Worm (Caenorhabditis elegans) whole organism, late embryonic: Measurements from ENCODE around the gene snf-7.

Experiments used
- C38D4.7 ChIP-seq: fragments of 200-800 bp; sonication (Bioruptor generic); optimal IDR thresholded peaks from 2 replicates; lab custom pipeline; 2018; ENCODE audit warnings: mild to moderate bottlenecking, missing genetic modification characterization, moderate library complexity, missing compliant biosample characterization
- F13H6.1 ChIP-seq: sonication (generic microtip); optimal IDR thresholded peaks from 2 replicates; lab custom pipeline; 2016; ENCODE audit warnings: missing genetic modification characterization, missing compliant biosample characterization
- K02D7.2 ChIP-seq: sonication (generic microtip); optimal IDR thresholded peaks from 2 replicates; lab custom pipeline; 2017; ENCODE audit warnings: mild to moderate bottlenecking, missing genetic modification characterization, missing compliant biosample characterization
- T23F11.4 ChIP-seq: fragments of 200-800 bp; sonication (Bioruptor generic); optimal IDR thresholded peaks from 2 replicates; lab custom pipeline; 2018; ENCODE audit warnings: mild to moderate bottlenecking, missing genetic modification characterization, missing compliant biosample characterization
- Y22D7AL.16 ChIP-seq: sonication (generic microtip); optimal IDR thresholded peaks from 2 replicates; lab custom pipeline; 2016; ENCODE audit warnings: missing genetic modification characterization, missing compliant biosample characterization
- ceh-14 ChIP-seq: sonication (generic microtip); optimal IDR thresholded peaks from 2 replicates; lab custom pipeline; 2016; ENCODE audit warnings: missing genotype, missing genetic modification characterization, missing compliant biosample characterization
- ceh-18 ChIP-seq: sonication (generic microtip); optimal IDR thresholded peaks from 2 replicates; lab custom pipeline; 2016; ENCODE audit warnings: missing genetic modification characterization, missing compliant biosample characterization
- ceh-19 ChIP-seq: fragments of 200-800 bp; sonication (Bioruptor generic); optimal IDR thresholded peaks from 2 replicates; lab custom pipeline; 2018; ENCODE audit warnings: mild to moderate bottlenecking, missing genetic modification characterization, missing compliant biosample characterization
- ceh-2 ChIP-seq: sonication (generic microtip); optimal IDR thresholded peaks from 2 replicates; lab custom pipeline; 2016; ENCODE audit warnings: missing genotype, missing genetic modification characterization, missing compliant biosample characterization
- ceh-24 ChIP-seq: sonication (generic microtip); optimal IDR thresholded peaks from 2 replicates; lab custom pipeline; 2016; ENCODE audit warnings: mild to moderate bottlenecking, missing genetic modification characterization, missing compliant biosample characterization
- ceh-30 ChIP-seq: fragments of 150-350 bp; optimal IDR thresholded peaks from 2 replicates; lab custom pipeline; 2014; ENCODE audit warnings: missing biosample characterization, missing genetic modification characterization
- ceh-31 ChIP-seq: sonication (generic microtip); optimal IDR thresholded peaks from 2 replicates; lab custom pipeline; 2016; ENCODE audit warnings: missing genetic modification characterization, missing compliant biosample characterization
- ceh-34 ChIP-seq: sonication (generic microtip); optimal IDR thresholded peaks from 2 replicates; lab custom pipeline; 2016; ENCODE audit warnings: mild to moderate bottlenecking, missing genetic modification characterization, missing compliant biosample characterization
- ceh-6 ChIP-seq: fragments of 200-800 bp; sonication (Bioruptor generic); optimal IDR thresholded peaks from 2 replicates; lab custom pipeline; 2018; ENCODE audit warnings: mild to moderate bottlenecking, missing genetic modification characterization, missing compliant biosample characterization
- ceh-9 ChIP-seq: sonication (generic microtip); optimal IDR thresholded peaks from 2 replicates; lab custom pipeline; 2016; ENCODE audit warnings: mild to moderate bottlenecking, missing genetic modification characterization, inconsistent platforms, missing compliant biosample characterization
- dmd-4 ChIP-seq: sonication (generic microtip); optimal IDR thresholded peaks from 2 replicates; lab custom pipeline; 2016; ENCODE audit warnings: borderline replicate concordance, missing genetic modification characterization, missing compliant biosample characterization
- dve-1 ChIP-seq: sonication (generic microtip); optimal IDR thresholded peaks from 2 replicates; lab custom pipeline; 2017; ENCODE audit warnings: antibody characterized with exemption, mild to moderate bottlenecking, missing genetic modification characterization, missing compliant biosample characterization
- elt-2 ChIP-seq: sonication (generic microtip); optimal IDR thresholded peaks from 2 replicates; lab custom pipeline; 2016; ENCODE audit warnings: missing genetic modification reagents, missing genetic modification characterization, missing compliant biosample characterization
- elt-4 ChIP-seq: sonication (generic microtip); optimal IDR thresholded peaks from 2 replicates; lab custom pipeline; 2016; ENCODE audit warnings: missing genetic modification characterization, missing compliant biosample characterization
- eyg-1 ChIP-seq: sonication (generic microtip); optimal IDR thresholded peaks from 2 replicates; lab custom pipeline; 2016; ENCODE audit warnings: missing genotype, missing genetic modification characterization, missing compliant biosample characterization
- fkh-10 ChIP-seq: fragments of 150-350 bp; optimal IDR thresholded peaks from 2 replicates; lab custom pipeline; 2014; ENCODE audit warnings: missing biosample characterization, missing genetic modification reagents, missing genetic modification characterization
- fkh-6 ChIP-seq: sonication (generic microtip); optimal IDR thresholded peaks from 2 replicates; lab custom pipeline; 2016; ENCODE audit warnings: missing genetic modification characterization, missing compliant biosample characterization
- hlh-15 ChIP-seq: sonication (generic microtip); optimal IDR thresholded peaks from 2 replicates; lab custom pipeline; 2016; ENCODE audit warnings: missing genetic modification characterization, missing compliant biosample characterization
- hlh-30 ChIP-seq: sonication (generic microtip); optimal IDR thresholded peaks from 2 replicates; lab custom pipeline; 2017; ENCODE audit warnings: antibody characterized with exemption, missing genetic modification characterization, missing compliant biosample characterization; ENCODE audit not compliant: insufficient read depth
- lin-11 ChIP-seq: fragments of 200-800 bp; sonication (Bioruptor generic); optimal IDR thresholded peaks from 2 replicates; lab custom pipeline; 2018; ENCODE audit warnings: mild to moderate bottlenecking, missing genetic modification characterization, missing compliant biosample characterization
- madf-2 ChIP-seq: sonication (generic microtip); optimal IDR thresholded peaks from 2 replicates; lab custom pipeline; 2017; ENCODE audit warnings: missing genetic modification characterization, missing compliant biosample characterization
- mec-3 ChIP-seq: sonication (generic microtip); optimal IDR thresholded peaks from 2 replicates; lab custom pipeline; 2016; ENCODE audit warnings: borderline replicate concordance, missing genetic modification characterization, missing compliant biosample characterization
- nfya-1 ChIP-seq: sonication (generic microtip); optimal IDR thresholded peaks from 2 replicates; lab custom pipeline; 2017; ENCODE audit warnings: missing genetic modification characterization, mild to moderate bottlenecking, missing compliant biosample characterization, antibody characterized with exemption, moderate library complexity
- pax-1 ChIP-seq: fragments of 150-350 bp; optimal IDR thresholded peaks from 2 replicates; lab custom pipeline; 2014; ENCODE audit warnings: missing biosample characterization, missing genetic modification characterization
- rnt-1 ChIP-seq: sonication (generic microtip); optimal IDR thresholded peaks from 2 replicates; lab custom pipeline; 2016; ENCODE audit warnings: missing genetic modification characterization, missing compliant biosample characterization
- sox-4 ChIP-seq: sonication (generic microtip); optimal IDR thresholded peaks from 2 replicates; lab custom pipeline; 2017; ENCODE audit warnings: mild to moderate bottlenecking, missing genetic modification characterization, inconsistent platforms, missing compliant biosample characterization
- tbx-2 ChIP-seq: sonication (generic microtip); optimal IDR thresholded peaks from 2 replicates; lab custom pipeline; 2016; ENCODE audit warnings: missing genetic modification characterization, missing compliant biosample characterization
- ttx-3 ChIP-seq: sonication (generic microtip); optimal IDR thresholded peaks from 2 replicates; lab custom pipeline; 2016; ENCODE audit warnings: missing genetic modification reagents, missing genetic modification characterization, missing compliant biosample characterization
- unc-42 ChIP-seq: sonication (generic microtip); optimal IDR thresholded peaks from 2 replicates; lab custom pipeline; 2016; ENCODE audit warnings: missing genotype, missing genetic modification characterization, missing compliant biosample characterization
- unc-55 ChIP-seq: sonication (generic microtip); optimal IDR thresholded peaks from 2 replicates; lab custom pipeline; 2017; ENCODE audit warnings: missing biosample characterization, missing genetic modification reagents, missing genetic modification characterization
- unc-86 ChIP-seq: sonication (generic microtip); optimal IDR thresholded peaks from 2 replicates; lab custom pipeline; 2016; ENCODE audit warnings: missing genetic modification characterization, missing compliant biosample characterization
- zip-5 ChIP-seq: sonication (generic microtip); optimal IDR thresholded peaks from 2 replicates; lab custom pipeline; 2016; ENCODE audit warnings: missing genetic modification characterization, missing compliant biosample characterization

snf-7 gene

ce11 chrIII:12998252-12998651 is 7.0 kb upstream of the snf-7 start:
- TF ChIP-seq hlh-15 (tag; lab: Kevin White, UChicago) (no peak), ceh-6 (GFP tag; lab: Kevin White, UChicago) (no peak), sox-4 (tag; lab: Kevin White, UChicago) (no peak), ceh-19 (GFP tag; lab: Kevin White, UChicago) (no peak), unc-86 (tag; lab: Kevin White, UChicago) (no peak), dmd-4 (tag; lab: Kevin White, UChicago) (no peak), madf-2 (no peak), elt-4 (tag; lab: Kevin White, UChicago) (no peak), fkh-6 (tag; lab: Kevin White, UChicago) (no peak), zip-5 (tag; lab: Kevin White, UChicago) (no peak), F13H6.1 (no peak), ceh-9 (tag; lab: Kevin White, UChicago) (no peak), rnt-1 (tag; lab: Kevin White, UChicago) (no peak), unc-55 (GFP tag; lab: Kevin White, UChicago) (no peak), unc-42 (tag; lab: Kevin White, UChicago) (no peak), Y22D7AL.16 (tag; lab: Kevin White, UChicago) (no peak), eyg-1 (no peak), lin-11 (no peak), ceh-30 (tag; lab: Kevin White, UChicago) (no peak)

DNA sequence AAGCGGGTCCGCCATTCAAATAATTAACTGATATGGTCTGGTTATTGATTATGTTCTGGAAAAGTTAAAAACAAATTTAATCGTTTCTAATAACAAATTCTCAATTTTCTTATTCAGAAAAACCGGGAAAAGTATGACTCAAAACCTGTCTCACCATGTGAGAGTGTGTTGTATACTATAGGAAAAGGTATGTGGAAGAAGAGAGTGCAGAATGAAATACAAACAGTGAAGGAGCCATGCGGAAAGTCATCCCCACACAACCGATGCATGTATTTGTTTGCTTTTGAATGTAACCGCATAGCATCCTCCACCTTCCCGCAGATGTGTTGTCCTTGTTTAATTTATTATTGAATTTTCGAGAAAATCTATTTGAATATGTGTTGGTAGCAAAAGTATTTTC is 4.8 kb upstream of the snf-7 start, which contains the start of gene ZK1010.8:
ZK1010.8 (minus strand) TSS at position 214 of the 400 bp plus-strand sequence.
- no peak for TF ChIP-seq fkh-10
- no peak for TF ChIP-seq zip-5 (tag; lab: Kevin White, UChicago)
- no peak for TF ChIP-seq lin-11
- no peak for TF ChIP-seq ceh-2 (tag; lab: Kevin White, UChicago)
- TF ChIP-seq, all 69 proteins: peak for 0

DNA sequence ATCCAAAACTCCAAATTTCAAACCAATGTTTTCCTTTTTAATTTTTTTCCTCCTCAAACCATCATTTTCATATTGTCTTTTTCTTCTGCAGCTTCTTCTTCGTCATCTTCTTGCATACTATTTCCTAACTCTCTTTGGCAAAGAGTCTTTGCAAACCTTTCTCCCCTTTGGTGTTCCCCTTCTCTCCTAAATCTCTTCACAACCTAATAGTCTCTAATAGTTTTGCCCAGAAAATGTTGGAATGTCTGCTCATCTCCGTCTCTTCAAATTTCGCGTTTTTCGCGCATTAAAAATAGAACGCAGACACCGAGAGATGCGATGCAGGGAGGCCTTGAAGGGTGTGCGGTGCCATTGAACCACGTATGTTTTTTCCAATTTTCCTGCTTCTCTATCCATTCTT is 3.2 kb upstream of the snf-7 start, which contains the start of gene ZK1010.10:
ZK1010.10 (plus strand) TSS at position 286 of the 400 bp plus-strand sequence.
- TF ChIP-seq ceh-14 (tag; lab: Kevin White, UChicago): peak; percentile 41
- peak; percentile 75 for TF ChIP-seq ceh-31 (tag; lab: Kevin White, UChicago)
- TF ChIP-seq unc-55 (GFP tag; lab: Kevin White, UChicago): peak; percentile 51
- TF ChIP-seq C38D4.7 (GFP tag; lab: Kevin White, UChicago): no peak
- TF ChIP-seq mec-3 (tag; lab: Kevin White, UChicago): no peak
- no peak for TF ChIP-seq elt-2 (tag; lab: Kevin White, UChicago)
- TF ChIP-seq ceh-18 (tag; lab: Kevin White, UChicago): peak; percentile 23
- peak; percentile 19 for TF ChIP-seq ceh-34 (tag; lab: Kevin White, UChicago)
- TF ChIP-seq unc-86 (tag; lab: Kevin White, UChicago): no peak
- TF ChIP-seq tbx-2: peak; percentile 42
- peak; percentile 65 for TF ChIP-seq nfya-1
- TF ChIP-seq unc-42 (tag; lab: Kevin White, UChicago): peak; percentile 59
- TF ChIP-seq pax-1 (tag; lab: Kevin White, UChicago): peak; percentile 55

DNA sequence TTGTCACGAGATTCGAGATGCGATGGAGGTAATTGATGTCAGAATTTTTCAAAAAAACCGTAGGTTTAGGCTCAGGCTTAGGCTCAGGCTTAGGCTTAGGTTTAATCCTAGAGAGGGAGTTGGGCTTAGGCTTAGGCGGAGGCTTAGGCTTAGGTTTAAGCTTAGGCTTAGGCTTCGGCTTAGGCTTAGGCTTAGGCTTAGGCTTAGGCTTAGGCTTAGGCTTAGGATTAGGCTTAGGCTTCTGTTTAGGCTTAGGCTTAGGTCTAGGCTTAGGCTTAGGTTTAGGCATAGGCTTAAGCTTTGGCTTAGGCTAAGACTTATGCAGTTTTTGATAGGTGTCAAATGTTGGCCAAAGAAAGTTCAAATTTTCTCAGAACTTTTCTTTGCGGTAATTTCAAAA is 945 bp upstream of the snf-7 start:
- TF ChIP-seq elt-2 (tag; lab: Kevin White, UChicago) (no peak), K02D7.2 (tag; lab: Kevin White, UChicago) (peak; percentile 10), dve-1 (tag; lab: Kevin White, UChicago) (peak; percentile 88)
- TF ChIP-seq, all 69 proteins: peak for 2

DNA sequence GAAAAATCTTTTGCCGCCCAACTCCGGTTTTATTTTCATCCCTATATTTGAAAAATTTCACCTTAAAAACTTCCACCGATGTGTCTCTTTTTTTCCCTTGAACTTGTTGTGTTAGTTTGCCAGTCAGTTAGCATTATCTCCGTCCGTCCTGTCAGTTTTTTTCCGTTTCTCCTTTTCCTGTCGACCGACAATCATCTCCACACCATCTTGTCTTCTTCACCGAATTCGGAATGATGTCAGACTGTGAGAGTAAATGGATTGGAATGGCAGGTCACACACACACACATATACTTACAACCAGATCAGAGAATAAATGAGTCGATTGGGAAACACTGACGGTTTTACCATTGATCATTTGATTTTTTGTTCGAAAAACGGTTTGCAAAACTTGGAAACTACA is 6.7 kb downstream of the snf-7 start:
- no peak for TF ChIP-seq hlh-30
- no peak for TF ChIP-seq ttx-3
- TF ChIP-seq T23F11.4 (GFP tag; lab: Kevin White, UChicago): no peak
- no peak for TF ChIP-seq ceh-18 (tag; lab: Kevin White, UChicago)
- no peak for TF ChIP-seq fkh-6 (tag; lab: Kevin White, UChicago)
- TF ChIP-seq ceh-24 (tag; lab: Kevin White, UChicago): no peak
